Fruit fly (Drosophila melanogaster) whole organism, prepupa: ENCODE measurements around the gene Cyp303a1.
A peak's percentile ranks its signal among the peaks of the same experiment; 100 is the strongest.

Experiments used
- Blimp-1 ChIP-seq: fragments of 200-800 bp; sonication (Bioruptor generic); optimal IDR thresholded peaks from 3 replicates; lab custom pipeline; 2017; ENCODE audit warnings: missing biosample characterization, missing genetic modification characterization, mild to moderate bottlenecking, moderate library complexity, missing genetic modification reagents
- CG10631 ChIP-seq: fragments of 200-800 bp; sonication (Bioruptor generic); optimal IDR thresholded peaks from 2 replicates; lab custom pipeline; 2016; ENCODE audit warnings: missing biosample characterization, missing genetic modification characterization
- CG10669 ChIP-seq: fragments of 200-800 bp; sonication (Bioruptor generic); optimal IDR thresholded peaks from 3 replicates; lab custom pipeline; 2018; ENCODE audit warnings: missing biosample characterization, mild to moderate bottlenecking, missing genetic modification characterization, moderate library complexity
- CG11902 ChIP-seq: fragments of 200-800 bp; sonication (Bioruptor generic); optimal IDR thresholded peaks from 3 replicates; lab custom pipeline; 2016; ENCODE audit warnings: missing biosample characterization, missing genetic modification characterization
- CG16779 ChIP-seq: fragments of 200-800 bp; sonication (Bioruptor generic); optimal IDR thresholded peaks from 3 replicates; lab custom pipeline; 2017; ENCODE audit warnings: missing biosample characterization, mild to moderate bottlenecking, missing genetic modification characterization
- CG3032 ChIP-seq: fragments of 200-800 bp; optimal IDR thresholded peaks from 2 replicates; lab custom pipeline; 2019; ENCODE audit warnings: missing biosample characterization, mild to moderate bottlenecking, missing genetic modification characterization, moderate library complexity
- CG31627 ChIP-seq: fragments of 200-800 bp; sonication (Bioruptor generic); optimal IDR thresholded peaks from 3 replicates; lab custom pipeline; 2016; ENCODE audit warnings: missing biosample characterization, missing genetic modification characterization
- CG32006 ChIP-seq: fragments of 200-800 bp; sonication (Bioruptor generic); optimal IDR thresholded peaks from 3 replicates; lab custom pipeline; 2017; ENCODE audit warnings: missing biosample characterization, mild to moderate bottlenecking, missing genetic modification characterization
- CG34406 ChIP-seq: fragments of 200-800 bp; sonication (Bioruptor generic); optimal IDR thresholded peaks from 3 replicates; lab custom pipeline; 2016; ENCODE audit warnings: missing biosample characterization, missing genetic modification characterization
- CG6163 ChIP-seq: fragments of 200-800 bp; sonication (Bioruptor generic); IDR thresholded peaks from 3 replicates; pipeline ENCODE4 v1.3.6; 2022; ENCODE audit warnings: missing biosample characterization, missing genetic modification characterization
- CG6276 ChIP-seq: fragments of 200-800 bp; sonication (Bioruptor generic); optimal IDR thresholded peaks from 2 replicates; lab custom pipeline; 2017; ENCODE audit warnings: missing biosample characterization, mild to moderate bottlenecking, missing genetic modification characterization
- CG6792 ChIP-seq: fragments of 200-800 bp; sonication (Bioruptor generic); optimal IDR thresholded peaks from 3 replicates; lab custom pipeline; 2016; ENCODE audit warnings: missing biosample characterization, missing genetic modification characterization
- CG6808 ChIP-seq: fragments of 200-800 bp; sonication (Bioruptor generic); optimal IDR thresholded peaks from 3 replicates; lab custom pipeline; 2017; ENCODE audit warnings: missing biosample characterization, missing genetic modification characterization, mild to moderate bottlenecking, moderate library complexity, missing genetic modification reagents
- CG6854 ChIP-seq: fragments of 200-800 bp; sonication (Bioruptor generic); optimal IDR thresholded peaks from 2 replicates; lab custom pipeline; 2017; ENCODE audit warnings: missing biosample characterization, mild to moderate bottlenecking, missing genetic modification characterization
- CG7368 ChIP-seq: fragments of 200-800 bp; sonication (Bioruptor generic); optimal IDR thresholded peaks from 3 replicates; lab custom pipeline; 2016; ENCODE audit warnings: missing biosample characterization, missing genetic modification characterization
- CG8319 ChIP-seq: fragments of 200-800 bp; sonication (Bioruptor generic); optimal IDR thresholded peaks from 3 replicates; lab custom pipeline; 2016; ENCODE audit warnings: missing biosample characterization, missing genetic modification characterization
- CG9139 ChIP-seq: fragments of 200-800 bp; sonication (Bioruptor generic); optimal IDR thresholded peaks from 3 replicates; lab custom pipeline; 2017; ENCODE audit warnings: missing biosample characterization, mild to moderate bottlenecking, missing genetic modification characterization
- Eip75B ChIP-seq: fragments of 200-800 bp; sonication (Bioruptor generic); optimal IDR thresholded peaks from 3 replicates; lab custom pipeline; 2016; ENCODE audit warnings: missing biosample characterization, missing genetic modification characterization
- Eip93F ChIP-seq: fragments of 200-800 bp; sonication (Bioruptor generic); optimal IDR thresholded peaks from 2 replicates; lab custom pipeline; 2016; ENCODE audit warnings: missing biosample characterization, mild to moderate bottlenecking, missing genetic modification characterization
- Ets21C ChIP-seq: fragments of 200-800 bp; sonication (Bioruptor generic); optimal IDR thresholded peaks from 3 replicates; lab custom pipeline; 2016; ENCODE audit warnings: missing biosample characterization, missing genetic modification characterization
- Ets96B ChIP-seq: fragments of 200-800 bp; optimal IDR thresholded peaks from 2 replicates; lab custom pipeline; 2019; ENCODE audit warnings: missing biosample characterization, mild to moderate bottlenecking, missing genetic modification characterization, moderate library complexity
- Gug ChIP-seq: fragments of 200-800 bp; sonication (Bioruptor generic); IDR thresholded peaks from 2 replicates; pipeline ENCODE4 v1.3.6; 2022; ENCODE audit warnings: missing biosample characterization, missing genetic modification characterization
- Hr38 ChIP-seq: sonication (Bioruptor generic); optimal IDR thresholded peaks from 2 replicates; lab custom pipeline; 2016; ENCODE audit warnings: missing biosample characterization, missing genetic modification characterization
- Hr39 ChIP-seq: fragments of 200-800 bp; sonication (Bioruptor generic); optimal IDR thresholded peaks from 2 replicates; lab custom pipeline; 2016; ENCODE audit warnings: missing biosample characterization, missing genetic modification characterization
- Hr4 ChIP-seq: fragments of 200-800 bp; sonication (Bioruptor generic); optimal IDR thresholded peaks from 3 replicates; lab custom pipeline; 2016; ENCODE audit warnings: missing biosample characterization, missing genetic modification characterization
- Met ChIP-seq: fragments of 200-800 bp; sonication (Bioruptor generic); optimal IDR thresholded peaks from 3 replicates; lab custom pipeline; 2016; ENCODE audit warnings: missing biosample characterization, missing genetic modification characterization
- OdsH ChIP-seq: fragments of 200-800 bp; sonication (Bioruptor generic); optimal IDR thresholded peaks from 3 replicates; lab custom pipeline; 2016; ENCODE audit warnings: missing biosample characterization, missing genetic modification characterization
- Smox ChIP-seq: fragments of 200-800 bp; sonication (Bioruptor generic); optimal IDR thresholded peaks from 3 replicates; lab custom pipeline; 2016; ENCODE audit warnings: missing biosample characterization, missing genetic modification characterization
- Sox102F ChIP-seq: fragments of 200-800 bp; sonication (Bioruptor generic); optimal IDR thresholded peaks from 2 replicates; lab custom pipeline; 2016; ENCODE audit warnings: missing biosample characterization, mild to moderate bottlenecking, missing genetic modification characterization
- Sox14 ChIP-seq: fragments of 200-800 bp; sonication (Bioruptor generic); optimal IDR thresholded peaks from 3 replicates; lab custom pipeline; 2016; ENCODE audit warnings: missing biosample characterization, missing genetic modification characterization
- Sox15 ChIP-seq: fragments of 200-800 bp; sonication (Bioruptor generic); optimal IDR thresholded peaks from 3 replicates; lab custom pipeline; 2016; ENCODE audit warnings: missing biosample characterization, missing genetic modification characterization
- achi ChIP-seq: fragments of 200-800 bp; sonication (Bioruptor generic); optimal IDR thresholded peaks from 3 replicates; lab custom pipeline; 2016; ENCODE audit warnings: missing biosample characterization, missing genetic modification characterization
- acj6 ChIP-seq: fragments of 200-800 bp; sonication (Bioruptor generic); optimal IDR thresholded peaks from 3 replicates; lab custom pipeline; 2016; ENCODE audit warnings: missing biosample characterization, missing genetic modification characterization
- cyc ChIP-seq: fragments of 200-800 bp; sonication (Bioruptor generic); optimal IDR thresholded peaks from 3 replicates; lab custom pipeline; 2016; ENCODE audit warnings: missing biosample characterization, missing genetic modification characterization
- dac ChIP-seq: fragments of 200-800 bp; sonication (Bioruptor generic); optimal IDR thresholded peaks from 2 replicates; lab custom pipeline; 2017; ENCODE audit warnings: missing biosample characterization, mild to moderate bottlenecking, missing genetic modification characterization
- dsx ChIP-seq: fragments of 200-800 bp; optimal IDR thresholded peaks from 3 replicates; lab custom pipeline; 2019; ENCODE audit warnings: missing biosample characterization, mild to moderate bottlenecking, missing genetic modification characterization, moderate library complexity; ENCODE audit not compliant: poor library complexity, severe bottlenecking
- eg ChIP-seq: fragments of 200-800 bp; sonication (Bioruptor generic); IDR thresholded peaks from 3 replicates; pipeline ENCODE4 v1.3.6; 2022; ENCODE audit warnings: missing biosample characterization, missing genetic modification characterization
- esn ChIP-seq: fragments of 200-800 bp; sonication (Bioruptor generic); optimal IDR thresholded peaks from 2 replicates; lab custom pipeline; 2016; ENCODE audit warnings: missing biosample characterization, mild to moderate bottlenecking, missing genetic modification characterization, moderate library complexity
- fd85E ChIP-seq: fragments of 200-800 bp; sonication (Bioruptor generic); optimal IDR thresholded peaks from 3 replicates; lab custom pipeline; 2016; ENCODE audit warnings: missing biosample characterization, missing genetic modification characterization
- fkh ChIP-seq: fragments of 200-800 bp; sonication (Bioruptor generic); optimal IDR thresholded peaks from 3 replicates; lab custom pipeline; 2017; ENCODE audit warnings: missing biosample characterization, mild to moderate bottlenecking, missing genetic modification characterization, moderate library complexity
- lz ChIP-seq: fragments of 200-800 bp; sonication (Bioruptor generic); optimal IDR thresholded peaks from 3 replicates; lab custom pipeline; 2016; ENCODE audit warnings: missing biosample characterization, missing genetic modification characterization
- net ChIP-seq: fragments of 200-800 bp; sonication (Bioruptor generic); optimal IDR thresholded peaks from 3 replicates; lab custom pipeline; 2016; ENCODE audit warnings: missing biosample characterization, missing genetic modification characterization
- pdm3 ChIP-seq: fragments of 200-800 bp; sonication (Bioruptor generic); optimal IDR thresholded peaks from 3 replicates; lab custom pipeline; 2016; ENCODE audit warnings: missing biosample characterization, missing genetic modification characterization
- salr ChIP-seq, 2 experiments: fragments of 200-800 bp; sonication (Bioruptor generic); optimal IDR thresholded peaks; 3 replicates each; lab custom pipeline; 2016 to 2018; ENCODE audit warnings: missing biosample characterization in 2 of 2, missing genetic modification characterization in 2 of 2, mild to moderate bottlenecking in 1 of 2
- ss ChIP-seq, 2 experiments: fragments of 200-800 bp; sonication (Bioruptor generic); optimal IDR thresholded peaks; 2 replicates in 1 of 2; 3 replicates in 1 of 2; lab custom pipeline; 2017 to 2018; ENCODE audit warnings: mild to moderate bottlenecking in 2 of 2, missing biosample characterization in 2 of 2, missing genetic modification characterization in 2 of 2, moderate library complexity in 1 of 2
- topi ChIP-seq: fragments of 200-800 bp; sonication (Bioruptor generic); optimal IDR thresholded peaks from 3 replicates; lab custom pipeline; 2016; ENCODE audit warnings: missing biosample characterization, missing genetic modification characterization
- vri ChIP-seq: fragments of 200-800 bp; sonication (Bioruptor generic); optimal IDR thresholded peaks from 3 replicates; lab custom pipeline; 2016; ENCODE audit warnings: missing biosample characterization, mild to moderate bottlenecking, missing genetic modification characterization

Cyp303a1 gene

DNA sequence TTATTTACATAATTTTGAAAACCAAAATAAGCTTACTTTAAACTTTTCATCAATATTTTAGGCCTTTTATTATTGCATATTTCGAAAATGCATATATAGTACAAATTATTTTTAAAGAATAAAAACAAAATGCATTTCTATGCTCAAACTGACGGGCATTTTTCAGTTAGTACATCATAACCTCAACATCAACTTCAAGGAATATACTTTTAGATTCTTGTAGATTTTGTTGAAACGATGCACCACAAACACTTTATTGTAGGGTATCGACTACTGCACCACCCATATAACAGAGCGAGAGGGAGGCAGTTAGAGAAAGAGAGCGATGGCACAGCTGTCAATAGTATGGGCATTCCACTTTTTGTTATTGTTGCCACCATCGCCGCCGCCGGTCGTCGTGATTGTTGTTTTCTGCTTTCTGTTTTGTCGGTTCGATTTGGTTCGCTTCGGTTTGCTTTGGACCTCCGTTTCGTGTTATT lies 14.2 kb upstream of the Cyp303a1 start (continued):
- TF ChIP-seq Hr38 (GFP tag; lab: Kevin White, UChicago) (peak; percentile 35), vri (peak; percentile 40), eg (GFP tag; lab: Robert Waterston, UW) (peak; percentile 82), CG32006 (GFP tag; lab: Kevin White, UChicago) (peak; percentile 99), Sox102F (GFP tag; lab: Kevin White, UChicago) (peak; percentile 63), CG3032 (peak; percentile 86), CG34406 (GFP tag; lab: Kevin White, UChicago) (peak; percentile 78), CG6792 (peak; percentile 76), Ets21C (GFP tag; lab: Kevin White, UChicago) (peak; percentile 42), Eip75B (GFP tag; lab: Kevin White, UChicago) (peak; percentile 89), CG8319 (peak; percentile 60), fd85E (GFP tag; lab: Kevin White, UChicago) (no peak), cyc (GFP tag; lab: Kevin White, UChicago) (peak; percentile 52), topi (GFP tag; lab: Kevin White, UChicago) (peak; percentile 73), Sox14 (peak; percentile 91), Met (GFP tag; lab: Kevin White, UChicago) (peak; percentile 81), Gug (GFP tag; lab: Robert Waterston, UW) (peak; percentile 84), salr (GFP tag; optimal IDR thresholded peaks at IDR 0.05; lab: Kevin White, UChicago) (peak; percentile 72 to 98)

DNA sequence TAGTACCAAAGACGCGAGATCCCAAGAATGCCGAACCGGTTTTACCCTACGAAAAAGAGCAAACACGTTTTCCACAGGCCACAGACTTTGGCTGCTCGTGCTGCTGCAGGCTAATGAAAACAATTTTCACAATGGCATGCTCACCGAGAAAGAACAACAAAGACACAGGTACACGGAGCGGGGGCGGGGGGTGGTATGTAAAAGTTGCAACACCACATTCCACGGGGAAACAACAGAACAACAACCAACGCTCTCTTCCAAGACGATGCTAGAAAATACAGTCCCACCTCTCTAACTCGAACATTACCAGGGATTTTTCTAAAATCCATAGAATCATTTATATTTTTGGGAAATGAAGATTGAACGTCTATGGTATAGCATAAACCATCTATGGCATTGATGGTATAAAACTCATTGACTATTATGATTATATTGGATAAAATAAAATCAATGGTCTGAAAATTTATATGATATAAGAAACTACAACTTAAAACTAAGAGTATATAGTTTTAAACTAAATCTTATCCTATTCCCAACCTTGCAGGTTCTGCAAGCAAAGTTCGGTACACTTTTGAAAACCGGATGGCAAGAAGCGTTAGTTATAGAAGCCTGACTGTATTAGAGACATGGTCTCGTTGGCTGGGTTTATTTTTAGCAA lies 12.4 kb upstream of the Cyp303a1 start:
- peak; percentile 9 for TF ChIP-seq lz
- TF ChIP-seq CG11902 (GFP tag; lab: Kevin White, UChicago) = no peak
- peak; percentile 45 for TF ChIP-seq CG6808 (GFP tag; lab: Kevin White, UChicago)
- no peak for TF ChIP-seq dac (GFP tag; lab: Kevin White, UChicago)
- TF ChIP-seq Eip93F (GFP tag; lab: Kevin White, UChicago) = no peak
- TF ChIP-seq CG34406 (GFP tag; lab: Kevin White, UChicago) = no peak
- TF ChIP-seq CG6163 (GFP tag; lab: Robert Waterston, UW) = no peak
- peak; percentile 50 for TF ChIP-seq acj6 (GFP tag; lab: Kevin White, UChicago)
- TF ChIP-seq fkh (GFP tag; lab: Kevin White, UChicago) = no peak
- peak; percentile 16 for TF ChIP-seq dsx (GFP tag; lab: Kevin White, UChicago)
- peak; percentile 50 for TF ChIP-seq CG3032
- TF ChIP-seq Smox (GFP tag; lab: Kevin White, UChicago) = peak; percentile 15
- TF ChIP-seq ss (GFP tag; optimal IDR thresholded peaks at IDR 0.05; lab: Kevin White, UChicago) = no peak
- peak; percentile 43 for TF ChIP-seq Sox14
- TF ChIP-seq Hr4 (GFP tag; lab: Kevin White, UChicago) = peak; percentile 52
- TF ChIP-seq cyc (GFP tag; lab: Kevin White, UChicago) = no peak
- TF ChIP-seq OdsH (GFP tag; lab: Kevin White, UChicago) = peak; percentile 44
- TF ChIP-seq CG9139 (GFP tag; lab: Kevin White, UChicago) = no peak
- TF ChIP-seq Sox15 = no peak
- peak; percentile 13 for TF ChIP-seq Hr39 (GFP tag; lab: Kevin White, UChicago)
- no peak for TF ChIP-seq Sox102F (GFP tag; lab: Kevin White, UChicago)
- TF ChIP-seq Met (GFP tag; lab: Kevin White, UChicago) = peak; percentile 50
- peak; percentile 6 for TF ChIP-seq CG31627 (GFP tag; lab: Kevin White, UChicago)
- no peak for TF ChIP-seq CG6792
- TF ChIP-seq CG16779 (tag; lab: Kevin White, UChicago) = no peak
- no peak for TF ChIP-seq CG7368 (GFP tag; lab: Kevin White, UChicago)
- TF ChIP-seq CG10669 (GFP tag; lab: Kevin White, UChicago) = peak; percentile 4
- no peak for TF ChIP-seq esn (GFP tag; lab: Kevin White, UChicago)
- TF ChIP-seq Gug (GFP tag; lab: Robert Waterston, UW) = no peak; the same call in 1 of the 2 replicates
- peak; percentile 62 for TF ChIP-seq CG10631 (GFP tag; lab: Kevin White, UChicago)
- TF ChIP-seq net (GFP tag; lab: Kevin White, UChicago) = no peak
- TF ChIP-seq pdm3 (GFP tag; lab: Kevin White, UChicago) = peak; percentile 56
- peak; percentile 38 for TF ChIP-seq Ets96B (tag; lab: Kevin White, UChicago)
- TF ChIP-seq CG6854 = no peak
- no peak for TF ChIP-seq Ets21C (GFP tag; lab: Kevin White, UChicago)
- no peak for TF ChIP-seq fd85E (GFP tag; lab: Kevin White, UChicago)
- peak; percentile 50 for TF ChIP-seq achi (GFP tag; lab: Kevin White, UChicago)
- TF ChIP-seq CG6276 = peak; percentile 11
- no peak for TF ChIP-seq Blimp-1 (GFP tag; lab: Kevin White, UChicago)
- peak; percentile 34 for TF ChIP-seq Eip75B (GFP tag; lab: Kevin White, UChicago)
